Fruit fly (Drosophila melanogaster): Measurements from ENCODE around the gene Rab11.

The Rab11 gene

dm6 chr3R:21130050-21130449 lies 18.8 kb downstream of the Rab11 start, which contains the start of gene Ice2 (continued):
- TF ChIP-seq CG30020 (tag; optimal IDR thresholded peaks at IDR 0.05) (peak; percentile 38), lola (GFP tag; optimal IDR thresholded peaks at IDR 0.05) (no peak), CG6791 (GFP tag; IDR thresholded peaks at IDR 0.05; ENCODE audit: partially characterized antibody) (peak; percentile 57; the same call in 2 of the 3 replicates), Opbp (GFP tag; IDR thresholded peaks at IDR 0.05; ENCODE audit: partially characterized antibody) (peak; percentile 62), CG12391 (tag; optimal IDR thresholded peaks at IDR 0.05) (peak; percentile 9), Doc3 (GFP tag; IDR thresholded peaks at IDR 0.05; ENCODE audit: partially characterized antibody) (no peak), Med (GFP tag) (peak; percentile 76), Dp (GFP tag; optimal IDR thresholded peaks at IDR 0.05) (peak; percentile 94), pzg (GFP tag; optimal IDR thresholded peaks at IDR 0.05) (peak; percentile 61), dimm (GFP tag; IDR thresholded peaks at IDR 0.05) (no peak), MBD-R2 (GFP tag; IDR thresholded peaks at IDR 0.05) (peak; percentile 57), BEAF-32 (GFP tag; optimal IDR thresholded peaks at IDR 0.05) (peak; percentile 53), CG10565 (GFP tag; optimal IDR thresholded peaks at IDR 0.05) (no peak), HLH4C (GFP tag; IDR thresholded peaks at IDR 0.05; ENCODE audit: partially characterized antibody) (peak; percentile 35; the same call in 1 of the 3 replicates), sug (tag; optimal IDR thresholded peaks at IDR 0.05) (peak; percentile 21), Ets97D (GFP tag; optimal IDR thresholded peaks at IDR 0.05) (peak; percentile 61), zf30C (GFP tag; optimal IDR thresholded peaks at IDR 0.05) (no peak), YL-1 (GFP tag; optimal IDR thresholded peaks at IDR 0.05) (peak; percentile 14), CG4424 (GFP tag; optimal IDR thresholded peaks at IDR 0.05) (no peak), tna (GFP tag; IDR thresholded peaks at IDR 0.05; ENCODE audit: partially characterized antibody) (no peak), Lhr (GFP tag; optimal IDR thresholded peaks at IDR 0.05) (no peak), CG10979 (tag; optimal IDR thresholded peaks at IDR 0.05) (peak; percentile 5), gfzf (GFP tag; optimal IDR thresholded peaks at IDR 0.05) (peak; percentile 75), tap (tag; optimal IDR thresholded peaks at IDR 0.05) (no peak), row (GFP tag; IDR thresholded peaks at IDR 0.05) (peak; percentile 34; the same call in 1 of the 3 replicates), lmd (GFP tag; IDR thresholded peaks at IDR 0.05) (no peak), chn (GFP tag; optimal IDR thresholded peaks at IDR 0.05) (no peak), lbe (GFP tag; optimal IDR thresholded peaks at IDR 0.05) (peak; percentile 37), B-H1 (GFP tag; IDR thresholded peaks at IDR 0.05) (no peak), CG14014 (GFP tag; IDR thresholded peaks at IDR 0.05) (peak; percentile 33; the same call in 1 of the 2 replicates), CG7357 (GFP tag; IDR thresholded peaks at IDR 0.05) (no peak), CG9797 (GFP tag; optimal IDR thresholded peaks at IDR 0.05) (peak; percentile 63), dysf (GFP tag; IDR thresholded peaks at IDR 0.05) (no peak), zfh1 (GFP tag; IDR thresholded peaks at IDR 0.05) (peak; percentile 21; the same call in 1 of the 3 replicates), Jarid2 (GFP tag; optimal IDR thresholded peaks at IDR 0.05) (no peak), bab2 (GFP tag; optimal IDR thresholded peaks at IDR 0.05) (no peak), Dref (GFP tag; IDR thresholded peaks at IDR 0.05) (peak; percentile 73), tin (GFP tag; optimal IDR thresholded peaks at IDR 0.05) (no peak), CG2120 (GFP tag; optimal IDR thresholded peaks at IDR 0.05) (peak; percentile 3), her (GFP tag; optimal IDR thresholded peaks at IDR 0.05) (no peak), grn (GFP tag; optimal IDR thresholded peaks at IDR 0.05) (no peak), Dfd (GFP tag; optimal IDR thresholded peaks at IDR 0.05) (no peak), CG32767 (GFP tag; IDR thresholded peaks at IDR 0.05) (no peak), Bgb (GFP tag; IDR thresholded peaks at IDR 0.05; ENCODE audit: partially characterized antibody) (peak; percentile 47; the same call in 1 of the 2 replicates), CG4617 (GFP tag; optimal IDR thresholded peaks at IDR 0.05; ENCODE audit: borderline replicate concordance) (peak; percentile 56), CG2712 (tag; optimal IDR thresholded peaks at IDR 0.05) (peak; percentile 44), bbx (GFP tag; IDR thresholded peaks at IDR 0.05; ENCODE audit: partially characterized antibody) (peak; percentile 38; the same call in 1 of the 2 replicates), Sry-δ (GFP tag; optimal IDR thresholded peaks at IDR 0.05) (peak; percentile 49), CG1603 (tag; optimal IDR thresholded peaks at IDR 0.05) (peak; percentile 49)

Measured in whole organism, embryonic.